Fruit fly (Drosophila melanogaster) S2 (cell line): ENCODE results near the gene Mkp3.

Experiments
- CG8478 ChIP-seq: fragments of >200 bp; optimal IDR thresholded peaks from 2 replicates; lab custom pipeline; 2018
- CTCF ChIP-seq, 2 experiments: fragments of >200 bp; optimal IDR thresholded peaks; 2 replicates each; lab custom pipeline; 2018

Mkp3 gene

dm6 chr3L:19058824-19059223, 27.4 kb downstream of the Mkp3 start:
- TF ChIP-seq CTCF (optimal IDR thresholded peaks at IDR 0.05; lab: Kevin White, UChicago) (no peak), CG8478 (no peak)

dm6 chr3L:19056857-19057324, 29.3 kb downstream of the Mkp3 start:
- no peak for TF ChIP-seq CG8478
- no peak for TF ChIP-seq CTCF (optimal IDR thresholded peaks at IDR 0.05; lab: Kevin White, UChicago)

dm6 chr3L:19055064-19055463, 31.2 kb downstream of the Mkp3 start:
- TF ChIP-seq CTCF (optimal IDR thresholded peaks at IDR 0.05; lab: Kevin White, UChicago), result no peak
- TF ChIP-seq CG8478, result no peak

dm6 chr3L:19054266-19054665, 32.0 kb downstream of the Mkp3 start:
- TF ChIP-seq CTCF (optimal IDR thresholded peaks at IDR 0.05; lab: Kevin White, UChicago), result peak; percentile 33 to 37
- TF ChIP-seq CG8478, result no peak

dm6 chr3L:19053339-19053818, 32.8 kb downstream of the Mkp3 start, which contains the start of gene CG43407:
Gene CG43407, minus strand, starts transcription at chr3L:19053389.
- no peak for TF ChIP-seq CG8478

- TF ChIP-seq CG8478, result no peak
- no peak for TF ChIP-seq CTCF (optimal IDR thresholded peaks at IDR 0.05; lab: Kevin White, UChicago)
Observed at dm6 chr3L:19051926-19052325, 34.3 kb downstream of the Mkp3 start, which contains the start of gene Acp76A. Gene Acp76A, minus strand, starts transcription at chr3L:19052026.

dm6 chr3L:19049669-19050510, 36.3 kb downstream of the Mkp3 start:
- TF ChIP-seq CTCF (optimal IDR thresholded peaks at IDR 0.05; lab: Kevin White, UChicago) (no peak), CG8478 (no peak)

dm6 chr3L:19048761-19049160, 37.5 kb downstream of the Mkp3 start:
- TF ChIP-seq CG8478, result no peak
- TF ChIP-seq CTCF (optimal IDR thresholded peaks at IDR 0.05; lab: Kevin White, UChicago), result no peak

dm6 chr3L:19048257-19048656, 38.0 kb downstream of the Mkp3 start:
- no peak for TF ChIP-seq CTCF (optimal IDR thresholded peaks at IDR 0.05; lab: Kevin White, UChicago)
- TF ChIP-seq CG8478, result no peak

- no peak for TF ChIP-seq CG8478
- TF ChIP-seq CTCF (optimal IDR thresholded peaks at IDR 0.05; lab: Kevin White, UChicago), result no peak
Observed at dm6 chr3L:19046389-19047042, 39.7 kb downstream of the Mkp3 start.

- no peak for TF ChIP-seq CTCF (optimal IDR thresholded peaks at IDR 0.05; lab: Kevin White, UChicago)
- TF ChIP-seq CG8478, result no peak
Observed at dm6 chr3L:19045299-19046025, 40.8 kb downstream of the Mkp3 start, which contains the start of gene nkd. Gene nkd, minus strand, starts transcription at chr3L:19045449.

- TF ChIP-seq CG8478, result no peak
- no peak for TF ChIP-seq CTCF (optimal IDR thresholded peaks at IDR 0.05; lab: Kevin White, UChicago)
Observed at dm6 chr3L:19044589-19045298, 41.5 kb downstream of the Mkp3 start.

- TF ChIP-seq CG8478, result no peak
- TF ChIP-seq CTCF (optimal IDR thresholded peaks at IDR 0.05; lab: Kevin White, UChicago), result no peak
Observed at dm6 chr3L:19043464-19044034, 42.7 kb downstream of the Mkp3 start.

dm6 chr3L:19042501-19042900, 43.7 kb downstream of the Mkp3 start:
- TF ChIP-seq CG8478 (no peak), CTCF (optimal IDR thresholded peaks at IDR 0.05; lab: Kevin White, UChicago) (no peak)
